Fruit fly (Drosophila melanogaster): ENCODE results near the gene CG10274.

- TF ChIP-seq CG17806 (tag; optimal IDR thresholded peaks at IDR 0.05) (no peak), Ets98B (GFP tag; IDR thresholded peaks at IDR 0.05) (no peak), CG10348 (GFP tag; IDR thresholded peaks at IDR 0.05) (no peak)
Observed at dm6 chr3L:6142313-6142712, 39.3 kb downstream of the CG10274 start, which contains the start of gene Cpr65Aw.
